Fruit fly (Drosophila melanogaster) whole organism, adult: Measurements from ENCODE around the gene pont.
A peak's percentile ranks its signal among the peaks of the same experiment; 100 is the strongest.

Source experiments
- CG11617 ChIP-seq: fragments of 200-800 bp; sonication (Bioruptor generic); optimal IDR thresholded peaks from 2 replicates; lab custom pipeline; 2017; ENCODE audit warnings: mild to moderate bottlenecking, missing biosample characterization, missing genetic modification reagents, missing genetic modification characterization
- CG12768 ChIP-seq: fragments of 200-800 bp; sonication (Bioruptor generic); optimal IDR thresholded peaks from 2 replicates; lab custom pipeline; 2017; ENCODE audit warnings: missing biosample characterization, missing genetic modification characterization, mild to moderate bottlenecking, moderate library complexity, missing genetic modification reagents
- CG14711 ChIP-seq: fragments of 200-800 bp; sonication (Bioruptor generic); optimal IDR thresholded peaks from 2 replicates; lab custom pipeline; 2018; ENCODE audit warnings: missing biosample characterization, mild to moderate bottlenecking, missing genetic modification characterization, moderate library complexity
- CG1620 ChIP-seq: fragments of 200-800 bp; sonication (Bioruptor generic); optimal IDR thresholded peaks from 2 replicates; lab custom pipeline; 2016; ENCODE audit warnings: missing biosample characterization, missing genetic modification characterization
- CG33017 ChIP-seq: fragments of 200-800 bp; sonication (Bioruptor generic); optimal IDR thresholded peaks from 2 replicates; lab custom pipeline; 2018; ENCODE audit warnings: missing biosample characterization, mild to moderate bottlenecking, missing genetic modification characterization, moderate library complexity
- CG5204 ChIP-seq: fragments of 200-800 bp; sonication (Bioruptor generic); optimal IDR thresholded peaks from 2 replicates; lab custom pipeline; 2016; ENCODE audit warnings: missing biosample characterization, missing genetic modification characterization
- CG7045 ChIP-seq: fragments of 200-800 bp; sonication (Bioruptor generic); optimal IDR thresholded peaks from 2 replicates; lab custom pipeline; 2017; ENCODE audit warnings: missing biosample characterization, mild to moderate bottlenecking, missing genetic modification characterization
- CG7101 ChIP-seq: fragments of 200-800 bp; sonication (Bioruptor generic); optimal IDR thresholded peaks from 2 replicates; lab custom pipeline; 2018; ENCODE audit warnings: missing biosample characterization, mild to moderate bottlenecking, missing genetic modification characterization, moderate library complexity
- Crg-1 ChIP-seq: fragments of 200-800 bp; sonication (Bioruptor generic); optimal IDR thresholded peaks from 2 replicates; lab custom pipeline; 2016; ENCODE audit warnings: missing biosample characterization, missing genetic modification characterization
- Hr96 ChIP-seq: fragments of 200-800 bp; sonication (Bioruptor generic); optimal IDR thresholded peaks from 2 replicates; lab custom pipeline; 2016; ENCODE audit warnings: missing biosample characterization, missing genetic modification characterization
- bab1 ChIP-seq: fragments of 200-800 bp; sonication (Bioruptor generic); optimal IDR thresholded peaks from 3 replicates; lab custom pipeline; 2019; ENCODE audit warnings: missing biosample characterization, mild to moderate bottlenecking, missing genetic modification characterization, moderate library complexity
- kay ChIP-seq: fragments of 200-800 bp; sonication (Bioruptor generic); peaks from one replicate; lab custom pipeline; 2016; ENCODE audit warnings: missing biosample characterization, missing genetic modification characterization, borderline replicate concordance
- ovo ChIP-seq: fragments of 200-800 bp; sonication (Bioruptor generic); optimal IDR thresholded peaks from 2 replicates; lab custom pipeline; 2016; ENCODE audit warnings: missing biosample characterization, missing genetic modification characterization
- pad ChIP-seq: fragments of 200-800 bp; sonication (Bioruptor generic); optimal IDR thresholded peaks from 3 replicates; lab custom pipeline; 2017; ENCODE audit warnings: missing biosample characterization, missing genetic modification characterization, mild to moderate bottlenecking, moderate library complexity, missing genetic modification reagents
- tj ChIP-seq: fragments of 200-800 bp; sonication (Bioruptor generic); optimal IDR thresholded peaks from 3 replicates; lab custom pipeline; 2017; ENCODE audit warnings: missing biosample characterization, mild to moderate bottlenecking, missing genetic modification characterization, moderate library complexity
- toe ChIP-seq: fragments of 200-800 bp; sonication (Bioruptor generic); optimal IDR thresholded peaks from 2 replicates; lab custom pipeline; 2016; ENCODE audit warnings: missing biosample characterization, missing genetic modification characterization

Gene pont

DNA sequence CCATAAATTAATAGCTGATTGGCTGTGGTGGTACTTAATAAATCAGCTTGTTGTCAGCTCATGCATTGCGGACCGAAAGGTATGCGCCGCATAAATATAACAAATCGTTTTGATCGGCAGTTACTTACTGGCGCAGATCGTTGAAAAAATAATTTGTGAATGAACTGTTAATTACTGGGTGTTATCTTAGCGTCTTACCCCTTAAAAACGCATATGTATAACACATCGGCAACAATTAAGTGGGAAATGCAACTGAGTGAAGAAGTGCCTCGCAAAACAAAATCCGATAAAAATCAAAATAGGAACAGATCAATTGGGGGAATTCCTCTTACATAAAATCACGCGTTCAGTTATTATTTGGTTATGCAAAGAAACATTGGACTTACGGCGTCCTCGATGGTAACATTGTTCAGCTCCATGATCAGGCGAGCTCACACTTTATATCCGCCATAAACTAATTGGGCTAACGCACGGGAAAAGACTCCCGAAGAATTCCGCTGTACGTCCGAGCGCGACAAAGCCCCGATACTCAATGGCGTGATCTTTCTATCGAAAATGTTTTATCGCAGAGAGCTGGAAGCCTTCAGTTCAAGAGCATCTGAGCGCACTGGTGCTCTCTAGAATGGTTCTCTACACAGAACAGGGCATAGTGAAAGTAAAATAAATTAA lies 49.3 kb downstream of the pont start, which contains the start of gene CG6293:
CG6293 (minus strand) TSS at position 538 of the 669 bp plus-strand sequence.
- peak; percentile 19 for TF ChIP-seq Crg-1 (GFP tag; lab: Kevin White, UChicago)
- TF ChIP-seq toe, result no peak
- TF ChIP-seq kay, result no peak
- peak; percentile 47 for TF ChIP-seq CG1620 (GFP tag; lab: Kevin White, UChicago)
- no peak for TF ChIP-seq CG5204
- peak; percentile 92 for TF ChIP-seq pad
- TF ChIP-seq CG12768, result peak; percentile 57
- no peak for TF ChIP-seq tj (GFP tag; lab: Kevin White, UChicago)
- peak; percentile 41 for TF ChIP-seq CG11617
- TF ChIP-seq Hr96 (GFP tag; lab: Kevin White, UChicago), result peak; percentile 51
- TF ChIP-seq CG33017 (tag; lab: Kevin White, UChicago), result peak; percentile 9
- no peak for TF ChIP-seq bab1 (GFP tag; lab: Kevin White, UChicago)
- TF ChIP-seq CG7101, result peak; percentile 3
- TF ChIP-seq CG7045 (GFP tag; lab: Kevin White, UChicago), result no peak

DNA sequence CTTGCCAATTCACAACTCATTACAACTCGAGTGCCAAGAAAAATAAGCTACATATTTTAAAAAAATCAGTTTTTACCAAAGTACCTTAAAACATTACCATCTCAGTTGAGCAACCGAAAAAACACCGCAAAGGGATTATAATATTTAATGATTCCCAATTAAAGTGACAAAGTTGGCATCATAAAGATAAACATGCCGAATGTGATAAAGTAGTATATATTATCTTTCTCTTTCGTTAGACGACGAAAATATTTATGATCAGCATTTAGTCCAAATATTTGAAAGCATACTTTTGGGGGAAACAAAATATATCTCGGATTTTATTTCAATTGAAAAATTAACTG lies 49.8 kb downstream of the pont start:
- peak; percentile 60 for TF ChIP-seq tj (GFP tag; lab: Kevin White, UChicago)
- TF ChIP-seq CG7045 (GFP tag; lab: Kevin White, UChicago), result peak; percentile 41
- peak; percentile 20 for TF ChIP-seq CG11617
- no peak for TF ChIP-seq ovo (GFP tag; lab: Kevin White, UChicago)
- TF ChIP-seq CG14711 (tag; lab: Kevin White, UChicago), result peak; percentile 38
